Worm (Caenorhabditis elegans): Measurements from ENCODE around the gene K02G10.15.

Gene K02G10.15

DNA sequence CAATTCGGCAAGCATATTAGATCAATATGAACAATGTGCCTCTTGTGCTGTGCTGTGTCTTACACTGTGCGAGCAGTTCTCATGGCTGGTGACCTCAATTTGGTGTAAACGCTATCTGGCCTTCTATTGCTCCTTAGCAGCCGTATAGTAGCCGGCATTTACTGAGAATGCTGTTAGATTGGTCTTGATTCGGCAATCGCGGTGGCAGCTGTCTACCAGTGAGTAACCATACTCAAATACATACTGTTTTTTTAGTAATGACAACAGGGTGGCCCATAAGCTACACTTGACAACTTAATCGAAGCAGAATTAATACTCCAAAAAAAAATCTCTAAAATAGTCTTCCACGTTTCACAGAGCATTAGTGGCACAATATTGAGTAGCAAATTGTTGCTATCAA is 35.4 kb downstream of the K02G10.15 start, which contains the start of gene C46C11.4:
Gene C46C11.4, minus strand, starts transcription at position 101 of the 400 bp plus-strand sequence.
- no peak for TF ChIP-seq ttx-3 (tag; optimal IDR thresholded peaks at IDR 0.05)
- no peak for TF ChIP-seq ceh-2 (tag; optimal IDR thresholded peaks at IDR 0.05)
- no peak for TF ChIP-seq gmeb-2 (tag; optimal IDR thresholded peaks at IDR 0.05)
- TF ChIP-seq ceh-18 (tag; optimal IDR thresholded peaks at IDR 0.05): no peak
- no peak for TF ChIP-seq ets-4 (tag; optimal IDR thresholded peaks at IDR 0.05)
- no peak for TF ChIP-seq ceh-22 (tag; optimal IDR thresholded peaks at IDR 0.05)
- TF ChIP-seq C38D4.7 (GFP tag; optimal IDR thresholded peaks at IDR 0.05): no peak
- TF ChIP-seq elt-2 (tag; optimal IDR thresholded peaks at IDR 0.05): no peak
- no peak for TF ChIP-seq K09A11.1 (tag; optimal IDR thresholded peaks at IDR 0.05; ENCODE audit: insufficient read depth)
- TF ChIP-seq pag-3 (tag; optimal IDR thresholded peaks at IDR 0.05; ENCODE audit: borderline replicate concordance): no peak
- TF ChIP-seq nfya-1 (tag; optimal IDR thresholded peaks at IDR 0.05): no peak
- no peak for TF ChIP-seq F13H6.1 (tag; optimal IDR thresholded peaks at IDR 0.05)
- no peak for TF ChIP-seq hlh-6 (tag; optimal IDR thresholded peaks at IDR 0.05)
- no peak for TF ChIP-seq madf-2 (tag; optimal IDR thresholded peaks at IDR 0.05)
- TF ChIP-seq nhr-232 (tag; optimal IDR thresholded peaks at IDR 0.05): no peak

- TF ChIP-seq syd-9 (tag; optimal IDR thresholded peaks at IDR 0.05) (no peak), ceh-31 (tag; optimal IDR thresholded peaks at IDR 0.05) (no peak), ceh-34 (tag; optimal IDR thresholded peaks at IDR 0.05) (no peak), K02D7.2 (tag; optimal IDR thresholded peaks at IDR 0.05) (no peak), ceh-45 (GFP tag; IDR thresholded peaks at IDR 0.05) (no peak), tbx-7 (tag; optimal IDR thresholded peaks at IDR 0.05) (no peak), rnt-1 (tag; optimal IDR thresholded peaks at IDR 0.05) (no peak), ceh-18 (tag; optimal IDR thresholded peaks at IDR 0.05) (no peak), sox-4 (tag; optimal IDR thresholded peaks at IDR 0.05) (no peak), ceh-14 (tag; optimal IDR thresholded peaks at IDR 0.05) (no peak), hlh-13 (GFP tag; optimal IDR thresholded peaks at IDR 0.05) (no peak), pha-4 (tag; optimal IDR thresholded peaks at IDR 0.05) (no peak), sdc-2 (tag; optimal IDR thresholded peaks at IDR 0.05) (no peak), fax-1 (tag; optimal IDR thresholded peaks at IDR 0.05) (no peak), hlh-6 (tag; optimal IDR thresholded peaks at IDR 0.05) (no peak), ama-1 (optimal IDR thresholded peaks at IDR 0.05) (no peak)
Measured at ce11 chrX:4636821-4637220, 45.7 kb downstream of the K02G10.15 start, which contains the start of gene hosl-1. Gene hosl-1 (plus strand): TSS chrX:4637121.

DNA sequence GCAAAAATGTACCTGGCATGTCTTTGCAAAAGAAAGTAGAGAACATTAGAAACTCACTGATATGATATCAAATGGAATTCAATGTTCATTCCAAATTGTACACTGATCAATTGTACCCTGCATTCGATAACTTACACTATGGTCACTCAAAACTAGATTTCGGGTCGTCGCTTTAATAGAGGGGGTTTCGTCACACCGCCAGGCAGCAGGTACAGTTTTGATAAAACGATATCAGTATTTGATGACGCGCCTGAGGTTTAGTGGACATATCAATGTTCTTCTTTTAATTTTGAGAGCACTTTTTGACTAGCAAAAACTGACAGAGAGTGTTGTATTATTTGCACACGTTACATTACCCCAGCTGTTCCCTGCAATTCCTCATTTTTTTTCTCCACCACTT is 46.4 kb downstream of the K02G10.15 start:
- TF ChIP-seq nhr-232 (tag; optimal IDR thresholded peaks at IDR 0.05) (no peak), ceh-45 (GFP tag; IDR thresholded peaks at IDR 0.05) (no peak), unc-42 (tag; optimal IDR thresholded peaks at IDR 0.05) (no peak), eyg-1 (tag; optimal IDR thresholded peaks at IDR 0.05) (no peak), fkh-6 (tag; optimal IDR thresholded peaks at IDR 0.05) (no peak), hlh-13 (GFP tag; optimal IDR thresholded peaks at IDR 0.05) (no peak), ceh-9 (tag; optimal IDR thresholded peaks at IDR 0.05) (no peak), ahr-1 (tag; optimal IDR thresholded peaks at IDR 0.05) (no peak), pha-4 (tag; optimal IDR thresholded peaks at IDR 0.05) (no peak), lin-11 (tag; optimal IDR thresholded peaks at IDR 0.05) (no peak), dve-1 (tag; optimal IDR thresholded peaks at IDR 0.05) (no peak), hlh-6 (tag; optimal IDR thresholded peaks at IDR 0.05) (no peak), hlh-15 (tag; optimal IDR thresholded peaks at IDR 0.05) (no peak)

- no peak for TF ChIP-seq syd-9 (tag; optimal IDR thresholded peaks at IDR 0.05)
- TF ChIP-seq unc-3 (GFP tag; conservative IDR thresholded peaks at IDR 0.05): no peak
- no peak for TF ChIP-seq unc-3 (tag; optimal IDR thresholded peaks at IDR 0.05)
- peak; percentile 22 for TF ChIP-seq ceh-34 (tag; optimal IDR thresholded peaks at IDR 0.05)
- no peak for TF ChIP-seq lin-11 (tag; optimal IDR thresholded peaks at IDR 0.05)
- TF ChIP-seq fax-1 (tag; optimal IDR thresholded peaks at IDR 0.05): no peak
- TF ChIP-seq K02D7.2 (tag; optimal IDR thresholded peaks at IDR 0.05): no peak
- no peak for TF ChIP-seq madf-2 (tag; optimal IDR thresholded peaks at IDR 0.05)
- no peak for TF ChIP-seq pqm-1 (tag; optimal IDR thresholded peaks at IDR 0.05)
- TF ChIP-seq ceh-22 (tag; optimal IDR thresholded peaks at IDR 0.05): no peak
- no peak for TF ChIP-seq ahr-1 (tag; optimal IDR thresholded peaks at IDR 0.05)
- peak; percentile 44 for TF ChIP-seq sdc-2 (tag; optimal IDR thresholded peaks at IDR 0.05)
- TF ChIP-seq pax-1 (tag; optimal IDR thresholded peaks at IDR 0.05): no peak
- TF ChIP-seq ceh-48 (tag; optimal IDR thresholded peaks at IDR 0.05): no peak
- TF ChIP-seq unc-55 (GFP tag; optimal IDR thresholded peaks at IDR 0.05): peak; percentile 68
- no peak for TF ChIP-seq eyg-1 (tag; optimal IDR thresholded peaks at IDR 0.05)
- TF ChIP-seq pros-1 (tag; optimal IDR thresholded peaks at IDR 0.05): no peak
- TF ChIP-seq pag-3 (tag; optimal IDR thresholded peaks at IDR 0.05; ENCODE audit: borderline replicate concordance): no peak
- no peak for TF ChIP-seq pha-2 (tag; optimal IDR thresholded peaks at IDR 0.05)
- TF ChIP-seq ceh-14 (tag; optimal IDR thresholded peaks at IDR 0.05): no peak
- TF ChIP-seq ceh-24 (tag; optimal IDR thresholded peaks at IDR 0.05): no peak
- TF ChIP-seq pha-4 (tag; optimal IDR thresholded peaks at IDR 0.05): no peak
- no peak for TF ChIP-seq nhr-11 (tag; optimal IDR thresholded peaks at IDR 0.05)
Measured at ce11 chrX:4635643-4636042, 46.9 kb downstream of the K02G10.15 start.
